Fruit fly (Drosophila melanogaster) whole organism, prepupa: ENCODE results near the gene CG14219.

Experiments
- CG6792 ChIP-seq: fragments of 200-800 bp; sonication (Bioruptor generic); optimal IDR thresholded peaks from 3 replicates; lab custom pipeline; 2016; ENCODE audit warnings: missing biosample characterization, missing genetic modification characterization
- Eip93F ChIP-seq: fragments of 200-800 bp; sonication (Bioruptor generic); optimal IDR thresholded peaks from 2 replicates; lab custom pipeline; 2016; ENCODE audit warnings: missing biosample characterization, mild to moderate bottlenecking, missing genetic modification characterization
- OdsH ChIP-seq: fragments of 200-800 bp; sonication (Bioruptor generic); optimal IDR thresholded peaks from 3 replicates; lab custom pipeline; 2016; ENCODE audit warnings: missing biosample characterization, missing genetic modification characterization

DNA sequence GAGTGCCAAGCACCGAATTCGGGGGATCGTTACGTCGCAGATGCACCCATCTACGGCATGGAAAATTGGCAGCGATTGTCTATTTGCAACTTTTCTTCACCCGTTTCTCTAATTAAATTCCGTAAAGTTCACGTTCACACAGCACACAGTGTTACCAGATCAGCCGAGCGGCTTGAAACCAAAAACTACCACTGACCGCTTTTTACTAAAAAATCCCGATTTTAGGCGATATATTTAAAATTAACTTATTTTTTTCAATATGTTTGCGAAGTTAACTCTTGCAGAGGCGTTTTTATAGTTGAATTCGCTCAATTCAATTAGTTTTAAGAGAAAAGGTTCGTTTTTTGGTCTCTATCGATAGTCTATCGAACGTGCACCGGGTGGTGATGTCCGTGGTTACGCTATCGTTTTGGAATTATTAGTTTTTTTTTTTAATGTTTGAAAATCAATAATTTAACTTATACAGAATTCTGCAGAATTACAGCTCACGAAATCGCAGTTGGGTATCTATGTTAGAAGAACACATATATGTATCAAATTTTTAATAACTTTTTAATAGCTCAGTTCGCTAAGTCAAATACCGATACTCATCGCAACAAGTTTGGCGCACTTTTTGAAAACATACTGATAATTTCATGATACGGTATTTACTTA lies 10.2 kb downstream of the CG14219 start, which contains the start of gene Tao:
- TF ChIP-seq Eip93F (GFP tag; lab: Kevin White, UChicago): no peak
- no peak for TF ChIP-seq CG6792
- TF ChIP-seq OdsH (GFP tag; lab: Kevin White, UChicago): no peak
